Worm (Caenorhabditis elegans): ENCODE data around the gene C48B4.9.

DNA sequence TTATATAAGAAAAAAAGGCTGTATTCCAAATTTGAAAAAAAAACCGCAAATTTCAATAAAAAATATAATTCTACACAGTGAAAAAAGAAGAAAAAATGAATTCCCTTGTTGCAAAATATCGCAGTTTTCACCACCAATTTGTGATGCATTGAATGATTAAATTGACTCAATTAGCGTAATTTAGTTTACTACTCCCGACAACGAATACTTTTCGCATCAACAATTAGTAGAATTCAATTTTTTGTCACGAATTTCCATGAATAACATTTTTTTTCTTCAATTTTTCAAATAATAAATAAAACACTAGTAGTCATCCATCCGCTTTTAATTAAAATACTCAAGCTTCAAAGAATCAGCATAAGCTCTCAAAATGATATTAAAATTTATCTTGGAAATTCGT, 22.2 kb upstream of the C48B4.9 start:
- TF ChIP-seq sea-1 (GFP tag; conservative IDR thresholded peaks at IDR 0.05) (no peak), ets-7 (tag; optimal IDR thresholded peaks at IDR 0.05) (no peak), ceh-13 (GFP tag; optimal IDR thresholded peaks at IDR 0.05) (no peak), ama-1 (optimal IDR thresholded peaks at IDR 0.05) (no peak), flt-1 (GFP tag; IDR thresholded peaks at IDR 0.05) (no peak), aly-1 (tag; optimal IDR thresholded peaks at IDR 0.05) (no peak), tbx-37 (GFP tag; conservative IDR thresholded peaks at IDR 0.05) (no peak), tbx-11 (GFP tag; IDR thresholded peaks at IDR 0.05) (no peak), F13C5.2 (tag; optimal IDR thresholded peaks at IDR 0.05) (no peak), B0310.2 (tag; optimal IDR thresholded peaks at IDR 0.05) (no peak), pes-1 (GFP tag; IDR thresholded peaks at IDR 0.05) (no peak), hmg-4 (GFP tag; optimal IDR thresholded peaks at IDR 0.05) (no peak), tra-4 (tag; optimal IDR thresholded peaks at IDR 0.05) (no peak)
